Fruit fly (Drosophila melanogaster) whole organism, adult: ENCODE measurements around the gene CycD.

Experiments
- CG11617 ChIP-seq: fragments of 200-800 bp; sonication (Bioruptor generic); optimal IDR thresholded peaks from 2 replicates; lab custom pipeline; 2017; ENCODE audit warnings: mild to moderate bottlenecking, missing biosample characterization, missing genetic modification reagents, missing genetic modification characterization
- CG12768 ChIP-seq: fragments of 200-800 bp; sonication (Bioruptor generic); optimal IDR thresholded peaks from 2 replicates; lab custom pipeline; 2017; ENCODE audit warnings: missing biosample characterization, missing genetic modification characterization, mild to moderate bottlenecking, moderate library complexity, missing genetic modification reagents
- CG14711 ChIP-seq: fragments of 200-800 bp; sonication (Bioruptor generic); optimal IDR thresholded peaks from 2 replicates; lab custom pipeline; 2018; ENCODE audit warnings: missing biosample characterization, mild to moderate bottlenecking, missing genetic modification characterization, moderate library complexity
- CG1620 ChIP-seq: fragments of 200-800 bp; sonication (Bioruptor generic); optimal IDR thresholded peaks from 2 replicates; lab custom pipeline; 2016; ENCODE audit warnings: missing biosample characterization, missing genetic modification characterization
- CG33017 ChIP-seq: fragments of 200-800 bp; sonication (Bioruptor generic); optimal IDR thresholded peaks from 2 replicates; lab custom pipeline; 2018; ENCODE audit warnings: missing biosample characterization, mild to moderate bottlenecking, missing genetic modification characterization, moderate library complexity
- CG5204 ChIP-seq: fragments of 200-800 bp; sonication (Bioruptor generic); optimal IDR thresholded peaks from 2 replicates; lab custom pipeline; 2016; ENCODE audit warnings: missing biosample characterization, missing genetic modification characterization
- CG7045 ChIP-seq: fragments of 200-800 bp; sonication (Bioruptor generic); optimal IDR thresholded peaks from 2 replicates; lab custom pipeline; 2017; ENCODE audit warnings: missing biosample characterization, mild to moderate bottlenecking, missing genetic modification characterization
- CG7101 ChIP-seq: fragments of 200-800 bp; sonication (Bioruptor generic); optimal IDR thresholded peaks from 2 replicates; lab custom pipeline; 2018; ENCODE audit warnings: missing biosample characterization, mild to moderate bottlenecking, missing genetic modification characterization, moderate library complexity
- Clk ChIP-seq: fragments of 200-800 bp; sonication (Bioruptor generic); optimal IDR thresholded peaks from 2 replicates; lab custom pipeline; 2017; ENCODE audit warnings: missing biosample characterization, missing genetic modification characterization
- Crg-1 ChIP-seq: fragments of 200-800 bp; sonication (Bioruptor generic); optimal IDR thresholded peaks from 2 replicates; lab custom pipeline; 2016; ENCODE audit warnings: missing biosample characterization, missing genetic modification characterization
- Hr96 ChIP-seq: fragments of 200-800 bp; sonication (Bioruptor generic); optimal IDR thresholded peaks from 2 replicates; lab custom pipeline; 2016; ENCODE audit warnings: missing biosample characterization, missing genetic modification characterization
- Mnt ChIP-seq: fragments of 200-800 bp; sonication (Bioruptor generic); optimal IDR thresholded peaks from 2 replicates; lab custom pipeline; 2016; ENCODE audit warnings: missing biosample characterization, mild to moderate bottlenecking, missing genetic modification characterization
- bab1 ChIP-seq: fragments of 200-800 bp; sonication (Bioruptor generic); optimal IDR thresholded peaks from 3 replicates; lab custom pipeline; 2019; ENCODE audit warnings: missing biosample characterization, mild to moderate bottlenecking, missing genetic modification characterization, moderate library complexity
- cic ChIP-seq: fragments of 200-800 bp; sonication (Bioruptor generic); optimal IDR thresholded peaks from 2 replicates; lab custom pipeline; 2017; ENCODE audit warnings: missing biosample characterization, mild to moderate bottlenecking, missing genetic modification characterization, moderate library complexity
- cnc ChIP-seq, 2 experiments: fragments of >200 bp; optimal IDR thresholded peaks; 2 replicates each; lab custom pipeline; 2017
- kay ChIP-seq: fragments of 200-800 bp; sonication (Bioruptor generic); peaks from one replicate; lab custom pipeline; 2016; ENCODE audit warnings: missing biosample characterization, missing genetic modification characterization, borderline replicate concordance
- ovo ChIP-seq: fragments of 200-800 bp; sonication (Bioruptor generic); optimal IDR thresholded peaks from 2 replicates; lab custom pipeline; 2016; ENCODE audit warnings: missing biosample characterization, missing genetic modification characterization
- pad ChIP-seq: fragments of 200-800 bp; sonication (Bioruptor generic); optimal IDR thresholded peaks from 3 replicates; lab custom pipeline; 2017; ENCODE audit warnings: missing biosample characterization, missing genetic modification characterization, mild to moderate bottlenecking, moderate library complexity, missing genetic modification reagents
- tj ChIP-seq: fragments of 200-800 bp; sonication (Bioruptor generic); optimal IDR thresholded peaks from 3 replicates; lab custom pipeline; 2017; ENCODE audit warnings: missing biosample characterization, mild to moderate bottlenecking, missing genetic modification characterization, moderate library complexity
- toe ChIP-seq: fragments of 200-800 bp; sonication (Bioruptor generic); optimal IDR thresholded peaks from 2 replicates; lab custom pipeline; 2016; ENCODE audit warnings: missing biosample characterization, missing genetic modification characterization

Gene CycD

DNA sequence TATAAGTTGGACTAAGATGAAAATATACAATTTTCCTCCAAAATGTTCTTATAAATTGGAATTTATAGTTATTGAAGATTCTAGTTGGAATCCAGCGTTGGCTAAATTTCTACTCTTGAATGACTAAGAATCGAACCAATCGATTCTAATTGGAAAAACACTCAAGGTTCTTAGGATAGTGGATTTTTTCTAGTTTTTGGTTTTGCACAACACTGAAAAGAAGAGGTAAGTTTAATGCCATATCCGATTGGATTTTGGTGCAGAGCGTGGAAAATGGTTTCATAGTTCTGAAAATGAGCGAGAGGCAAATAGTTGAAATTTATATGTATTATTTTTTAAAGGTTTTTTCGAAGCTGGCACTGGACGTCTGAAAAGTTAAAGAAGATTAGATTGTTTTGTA, 33.9 kb downstream of the CycD start:
- TF ChIP-seq Crg-1 (GFP tag; lab: Kevin White, UChicago) = no peak
- no peak for TF ChIP-seq CG33017 (tag; lab: Kevin White, UChicago)
- no peak for TF ChIP-seq CG7045
- no peak for TF ChIP-seq bab1 (GFP tag; lab: Kevin White, UChicago)
- no peak for TF ChIP-seq CG7101
- TF ChIP-seq CG12768 (GFP tag; lab: Kevin White, UChicago) = no peak
- no peak for TF ChIP-seq CG1620 (GFP tag; lab: Kevin White, UChicago)

dm6 chrX:15874437-15874836, 35.0 kb downstream of the CycD start:
- TF ChIP-seq CG33017 (tag; lab: Kevin White, UChicago) (no peak), Crg-1 (GFP tag; lab: Kevin White, UChicago) (no peak), CG11617 (GFP tag; lab: Kevin White, UChicago) (no peak), kay (GFP tag; lab: Kevin White, UChicago) (no peak), toe (GFP tag; lab: Kevin White, UChicago) (no peak), Mnt (no peak), CG12768 (GFP tag; lab: Kevin White, UChicago) (no peak), CG14711 (tag; lab: Kevin White, UChicago) (no peak), bab1 (GFP tag; lab: Kevin White, UChicago) (no peak), cnc (optimal IDR thresholded peaks at IDR 0.05; lab: Kevin White, UChicago) (no peak), Hr96 (GFP tag; lab: Kevin White, UChicago) (no peak), pad (GFP tag; lab: Kevin White, UChicago) (no peak), CG5204 (GFP tag; lab: Kevin White, UChicago) (no peak), tj (GFP tag; lab: Kevin White, UChicago) (no peak), CG1620 (GFP tag; lab: Kevin White, UChicago) (no peak), CG7101 (no peak)

DNA sequence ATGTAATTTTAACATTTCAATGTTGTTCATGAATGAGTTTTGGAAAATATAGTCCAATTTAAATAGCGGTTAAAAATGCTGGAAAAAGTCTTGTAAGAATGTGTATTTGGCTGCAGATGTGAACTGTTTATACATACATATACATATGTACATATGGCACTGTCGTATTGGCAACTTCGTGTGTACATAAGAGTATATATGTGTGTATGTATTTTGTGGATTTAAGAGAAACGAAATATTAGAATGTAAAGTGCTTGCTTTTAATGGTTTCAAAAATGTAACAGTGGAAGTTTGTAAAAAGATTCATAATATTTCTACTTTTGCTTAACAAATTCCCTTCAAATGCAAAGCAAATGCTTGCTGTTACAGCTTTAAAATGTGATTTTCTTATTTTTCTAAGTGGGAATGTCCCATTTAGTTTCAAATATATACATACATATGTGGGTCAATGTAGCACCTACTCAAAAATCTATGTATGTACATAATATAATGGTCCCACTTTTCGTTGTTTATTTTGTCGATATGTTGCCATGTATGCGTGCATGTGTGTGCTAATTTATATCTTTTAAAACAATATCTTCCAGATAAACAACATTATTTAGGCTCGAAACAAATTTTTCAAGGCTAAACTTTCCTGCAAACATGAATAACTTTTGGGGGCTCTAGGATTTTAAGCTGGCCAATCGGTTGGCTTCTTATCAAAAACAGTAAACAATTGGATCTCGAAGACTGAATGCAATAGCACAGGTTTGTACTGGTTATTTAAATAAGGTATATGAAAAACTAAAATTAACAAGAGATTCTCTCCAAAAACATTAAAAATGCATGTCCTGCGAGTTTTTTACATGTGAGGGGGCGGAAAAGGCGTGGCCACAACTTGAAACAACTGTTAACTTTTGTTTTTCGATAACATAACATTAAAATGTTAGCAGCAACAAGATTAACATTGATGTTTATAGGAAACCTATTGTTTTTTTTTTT, 38.4 kb downstream of the CycD start:
- TF ChIP-seq pad (GFP tag; lab: Kevin White, UChicago) (peak; percentile 57), Clk (GFP tag; lab: Kevin White, UChicago) (no peak), kay (GFP tag; lab: Kevin White, UChicago) (peak; percentile 65), tj (GFP tag; lab: Kevin White, UChicago) (peak; percentile 22), bab1 (GFP tag; lab: Kevin White, UChicago) (no peak), CG7101 (peak; percentile 80), CG11617 (GFP tag; lab: Kevin White, UChicago) (peak; percentile 8), Crg-1 (GFP tag; lab: Kevin White, UChicago) (peak; percentile 90), CG12768 (GFP tag; lab: Kevin White, UChicago) (peak; percentile 42), cnc (optimal IDR thresholded peaks at IDR 0.05; lab: Kevin White, UChicago) (no peak), CG33017 (tag; lab: Kevin White, UChicago) (peak; percentile 17), cic (peak; percentile 13), CG1620 (GFP tag; lab: Kevin White, UChicago) (peak; percentile 62), CG14711 (tag; lab: Kevin White, UChicago) (peak; percentile 65), CG7045 (no peak), toe (GFP tag; lab: Kevin White, UChicago) (no peak), CG5204 (GFP tag; lab: Kevin White, UChicago) (no peak), ovo (GFP tag; lab: Kevin White, UChicago) (peak; percentile 88), Hr96 (GFP tag; lab: Kevin White, UChicago) (no peak), Mnt (peak; percentile 37)

- TF ChIP-seq CG7045 (no peak), CG1620 (GFP tag; lab: Kevin White, UChicago) (peak; percentile 21), Crg-1 (GFP tag; lab: Kevin White, UChicago) (no peak), cic (no peak), cnc (optimal IDR thresholded peaks at IDR 0.05; lab: Kevin White, UChicago) (no peak), CG7101 (peak; percentile 36), Hr96 (GFP tag; lab: Kevin White, UChicago) (no peak), pad (GFP tag; lab: Kevin White, UChicago) (peak; percentile 6), tj (GFP tag; lab: Kevin White, UChicago) (no peak), ovo (GFP tag; lab: Kevin White, UChicago) (no peak), CG14711 (tag; lab: Kevin White, UChicago) (no peak), CG11617 (GFP tag; lab: Kevin White, UChicago) (peak; percentile 13), CG12768 (GFP tag; lab: Kevin White, UChicago) (no peak), CG5204 (GFP tag; lab: Kevin White, UChicago) (no peak), Mnt (peak; percentile 40), Clk (GFP tag; lab: Kevin White, UChicago) (no peak), bab1 (GFP tag; lab: Kevin White, UChicago) (no peak), CG33017 (tag; lab: Kevin White, UChicago) (no peak), toe (GFP tag; lab: Kevin White, UChicago) (no peak), kay (GFP tag; lab: Kevin White, UChicago) (no peak)
Measured at dm6 chrX:15869843-15870242, 39.6 kb downstream of the CycD start, which contains the start of gene CG16952. TSS of gene CG16952 (plus strand) at chrX:15870183.

DNA sequence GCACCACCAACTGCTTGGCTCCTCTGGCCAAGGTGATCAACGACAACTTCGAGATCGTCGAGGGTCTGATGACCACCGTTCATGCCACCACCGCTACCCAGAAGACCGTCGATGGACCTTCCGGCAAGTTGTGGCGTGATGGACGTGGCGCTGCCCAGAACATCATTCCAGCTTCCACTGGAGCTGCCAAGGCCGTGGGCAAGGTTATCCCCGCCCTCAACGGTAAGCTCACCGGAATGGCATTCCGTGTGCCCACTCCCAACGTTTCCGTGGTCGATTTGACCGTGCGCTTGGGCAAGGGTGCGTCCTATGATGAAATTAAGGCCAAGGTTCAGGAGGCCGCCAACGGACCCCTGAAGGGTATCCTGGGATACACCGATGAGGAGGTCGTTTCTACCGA, 40.7 kb downstream of the CycD start:
- no peak for TF ChIP-seq Hr96 (GFP tag; lab: Kevin White, UChicago)
- no peak for TF ChIP-seq CG33017 (tag; lab: Kevin White, UChicago)
- TF ChIP-seq cnc (optimal IDR thresholded peaks at IDR 0.05; lab: Kevin White, UChicago) = no peak
- no peak for TF ChIP-seq cic
- no peak for TF ChIP-seq pad (GFP tag; lab: Kevin White, UChicago)
- TF ChIP-seq CG5204 (GFP tag; lab: Kevin White, UChicago) = no peak
- TF ChIP-seq ovo (GFP tag; lab: Kevin White, UChicago) = no peak
- no peak for TF ChIP-seq CG1620 (GFP tag; lab: Kevin White, UChicago)
- no peak for TF ChIP-seq CG7101
- no peak for TF ChIP-seq tj (GFP tag; lab: Kevin White, UChicago)
- no peak for TF ChIP-seq CG7045
- no peak for TF ChIP-seq CG11617 (GFP tag; lab: Kevin White, UChicago)
